Worm (Caenorhabditis elegans): ENCODE data around the gene clec-65.

The clec-65 gene

ce11 chrII:12904174-12904573 lies 3.0 kb downstream of the clec-65 start, which contains the start of gene clec-66:
TSS of gene clec-66 (plus strand) at chrII:12904398.
- TF ChIP-seq xbp-1 (tag; optimal IDR thresholded peaks at IDR 0.05) = no peak
- no peak for TF ChIP-seq lin-39 (tag; optimal IDR thresholded peaks at IDR 0.05)
- TF ChIP-seq jun-1 (tag; optimal IDR thresholded peaks at IDR 0.05) = no peak
- TF ChIP-seq mep-1 (tag; optimal IDR thresholded peaks at IDR 0.05) = no peak
- no peak for TF ChIP-seq unc-98 (GFP tag; IDR thresholded peaks at IDR 0.05)
- no peak for TF ChIP-seq fkh-4 (tag; optimal IDR thresholded peaks at IDR 0.05; ENCODE audit: borderline replicate concordance)
- TF ChIP-seq pqm-1 (tag; optimal IDR thresholded peaks at IDR 0.05) = no peak
- TF ChIP-seq mdl-1 (tag; optimal IDR thresholded peaks at IDR 0.05) = no peak
- no peak for TF ChIP-seq lin-15B (tag; optimal IDR thresholded peaks at IDR 0.05)
- no peak for TF ChIP-seq snpc-4 (tag; optimal IDR thresholded peaks at IDR 0.05)
- TF ChIP-seq hlh-17 (GFP tag; optimal IDR thresholded peaks at IDR 0.05; ENCODE audit: borderline replicate concordance) = no peak
- no peak for TF ChIP-seq hpl-2 (GFP tag; optimal IDR thresholded peaks at IDR 0.05)
- no peak for TF ChIP-seq nhr-77 (tag; optimal IDR thresholded peaks at IDR 0.05)
- TF ChIP-seq C04F5.9 (tag; optimal IDR thresholded peaks at IDR 0.05) = no peak
- TF ChIP-seq sup-37 (GFP tag; optimal IDR thresholded peaks at IDR 0.05) = no peak
- no peak for TF ChIP-seq irx-1 (tag; optimal IDR thresholded peaks at IDR 0.05)
- TF ChIP-seq nhr-28 (tag; optimal IDR thresholded peaks at IDR 0.05) = no peak

- TF ChIP-seq ztf-11 (tag; optimal IDR thresholded peaks at IDR 0.05) (no peak), nhr-76 (tag; optimal IDR thresholded peaks at IDR 0.05) (no peak), efl-1 (optimal IDR thresholded peaks at IDR 0.05) (no peak), efl-1 (GFP tag; optimal IDR thresholded peaks at IDR 0.05 in 1 of 2) (peak in 1 of 2 experiments; percentile 42)
Observed at ce11 chrII:12907070-12907469, 5.9 kb downstream of the clec-65 start, which contains the start of gene nspb-11. TSS of gene nspb-11 (plus strand) at chrII:12907370.

ce11 chrII:12908779-12909178 lies 7.7 kb downstream of the clec-65 start, which contains the start of gene ddn-2:
TSS of gene ddn-2 (plus strand) at chrII:12909079.
- no peak for TF ChIP-seq pax-3 (tag; optimal IDR thresholded peaks at IDR 0.05)
- no peak for TF ChIP-seq efl-1 (optimal IDR thresholded peaks at IDR 0.05)
- TF ChIP-seq efl-1 (GFP tag; optimal IDR thresholded peaks at IDR 0.05 in 1 of 2) = peak in 1 of 2 experiments; percentile 21
- no peak for TF ChIP-seq egl-27 (tag; optimal IDR thresholded peaks at IDR 0.05)

- TF ChIP-seq ceh-8 (GFP tag; optimal IDR thresholded peaks at IDR 0.05) (peak; percentile 33), grh-1 (GFP tag; IDR thresholded peaks at IDR 0.05) (peak; percentile 34; the same call in 1 of the 2 replicates), tlp-1 (tag; optimal IDR thresholded peaks at IDR 0.05) (no peak), jun-1 (tag; optimal IDR thresholded peaks at IDR 0.05) (no peak), nhr-19 (GFP tag; conservative IDR thresholded peaks at IDR 0.05) (peak; percentile 68), elt-3 (tag; optimal IDR thresholded peaks at IDR 0.05) (peak in 1 of 6 experiments; percentile 14), lin-15B (tag; optimal IDR thresholded peaks at IDR 0.05) (no peak), pax-3 (tag; optimal IDR thresholded peaks at IDR 0.05) (peak; percentile 52), mab-9 (GFP tag; IDR thresholded peaks at IDR 0.05) (0 out of 2 replicates have a peak, but pooled peaks have one; percentile 18), ceh-82 (tag; optimal IDR thresholded peaks at IDR 0.05) (peak in 1 of 3 experiments; percentile 29), Y116A8C.19 (tag; optimal IDR thresholded peaks at IDR 0.05; ENCODE audit: borderline replicate concordance) (no peak), F16B12.6 (tag; optimal IDR thresholded peaks at IDR 0.05) (no peak), mef-2 (tag; optimal IDR thresholded peaks at IDR 0.05) (no peak), zag-1 (tag; optimal IDR thresholded peaks at IDR 0.05) (no peak), nhr-11 (tag; optimal IDR thresholded peaks at IDR 0.05) (no peak), nhr-28 (tag; optimal IDR thresholded peaks at IDR 0.05) (no peak), lin-13 (GFP tag; optimal IDR thresholded peaks at IDR 0.05) (peak; percentile 8), sox-4 (tag; optimal IDR thresholded peaks at IDR 0.05) (peak; percentile 42), ets-5 (GFP tag; IDR thresholded peaks at IDR 0.05) (no peak), snu-23 (GFP tag; optimal IDR thresholded peaks at IDR 0.05) (peak; percentile 60), ceh-63 (GFP tag; optimal IDR thresholded peaks at IDR 0.05) (no peak), nhr-71 (tag; optimal IDR thresholded peaks at IDR 0.05) (peak; percentile 75), lin-35 (GFP tag; optimal IDR thresholded peaks at IDR 0.05) (peak; percentile 88 to 94), mdl-1 (tag; optimal IDR thresholded peaks at IDR 0.05) (no peak), lin-14 (GFP tag; optimal IDR thresholded peaks at IDR 0.05) (no peak), nhr-84 (tag; optimal IDR thresholded peaks at IDR 0.05) (no peak), nhr-90 (tag; optimal IDR thresholded peaks at IDR 0.05; ENCODE audit: poor library complexity) (peak; percentile 78), lin-39 (tag; optimal IDR thresholded peaks at IDR 0.05) (no peak), egl-13 (tag; optimal IDR thresholded peaks at IDR 0.05) (peak; percentile 54)
Observed at ce11 chrII:12914514-12915075, 13.5 kb downstream of the clec-65 start, which contains the start of gene F35C5.12. TSS of gene F35C5.12 (minus strand) at chrII:12914564.

Measured in whole organism, L1 larva.